Worm (Caenorhabditis elegans) whole organism, late embryonic: ENCODE data around the gene Y57G11B.3.

ENCODE experiments used
- C08G9.2 ChIP-seq: sonication (generic microtip); optimal IDR thresholded peaks from 2 replicates; lab custom pipeline; 2016; ENCODE audit warnings: mild to moderate bottlenecking, missing genetic modification characterization, moderate library complexity, missing compliant biosample characterization
- K02D7.2 ChIP-seq: sonication (generic microtip); optimal IDR thresholded peaks from 2 replicates; lab custom pipeline; 2017; ENCODE audit warnings: mild to moderate bottlenecking, missing genetic modification characterization, missing compliant biosample characterization
- T23F11.4 ChIP-seq: fragments of 200-800 bp; sonication (Bioruptor generic); optimal IDR thresholded peaks from 2 replicates; lab custom pipeline; 2018; ENCODE audit warnings: mild to moderate bottlenecking, missing genetic modification characterization, missing compliant biosample characterization
- ahr-1 ChIP-seq: sonication (generic microtip); optimal IDR thresholded peaks from 2 replicates; lab custom pipeline; 2016; ENCODE audit warnings: missing genetic modification characterization, missing compliant biosample characterization
- ama-1 ChIP-seq: fragments of 150-350 bp; optimal IDR thresholded peaks from 2 replicates; lab custom pipeline; 2014
- ceh-14 ChIP-seq: sonication (generic microtip); optimal IDR thresholded peaks from 2 replicates; lab custom pipeline; 2016; ENCODE audit warnings: missing genotype, missing genetic modification characterization, missing compliant biosample characterization
- ceh-18 ChIP-seq: sonication (generic microtip); optimal IDR thresholded peaks from 2 replicates; lab custom pipeline; 2016; ENCODE audit warnings: missing genetic modification characterization, missing compliant biosample characterization
- ceh-19 ChIP-seq: fragments of 200-800 bp; sonication (Bioruptor generic); optimal IDR thresholded peaks from 2 replicates; lab custom pipeline; 2018; ENCODE audit warnings: mild to moderate bottlenecking, missing genetic modification characterization, missing compliant biosample characterization
- ceh-2 ChIP-seq: sonication (generic microtip); optimal IDR thresholded peaks from 2 replicates; lab custom pipeline; 2016; ENCODE audit warnings: missing genotype, missing genetic modification characterization, missing compliant biosample characterization
- ceh-22 ChIP-seq: sonication (generic microtip); optimal IDR thresholded peaks from 2 replicates; lab custom pipeline; 2017; ENCODE audit warnings: missing biosample characterization, missing genetic modification characterization
- ceh-24 ChIP-seq: sonication (generic microtip); optimal IDR thresholded peaks from 2 replicates; lab custom pipeline; 2016; ENCODE audit warnings: mild to moderate bottlenecking, missing genetic modification characterization, missing compliant biosample characterization
- ceh-30 ChIP-seq: fragments of 150-350 bp; optimal IDR thresholded peaks from 2 replicates; lab custom pipeline; 2014; ENCODE audit warnings: missing biosample characterization, missing genetic modification characterization
- ceh-48 ChIP-seq: sonication (generic microtip); optimal IDR thresholded peaks from 2 replicates; lab custom pipeline; 2016; ENCODE audit warnings: missing genetic modification characterization, inconsistent platforms, missing compliant biosample characterization
- dmd-4 ChIP-seq: sonication (generic microtip); optimal IDR thresholded peaks from 2 replicates; lab custom pipeline; 2016; ENCODE audit warnings: borderline replicate concordance, missing genetic modification characterization, missing compliant biosample characterization
- elt-2 ChIP-seq: sonication (generic microtip); optimal IDR thresholded peaks from 2 replicates; lab custom pipeline; 2016; ENCODE audit warnings: missing genetic modification reagents, missing genetic modification characterization, missing compliant biosample characterization
- ets-4 ChIP-seq: sonication (generic microtip); optimal IDR thresholded peaks from 2 replicates; lab custom pipeline; 2016; ENCODE audit warnings: missing genetic modification characterization, missing compliant biosample characterization
- eyg-1 ChIP-seq: sonication (generic microtip); optimal IDR thresholded peaks from 2 replicates; lab custom pipeline; 2016; ENCODE audit warnings: missing genotype, missing genetic modification characterization, missing compliant biosample characterization
- fkh-10 ChIP-seq: fragments of 150-350 bp; optimal IDR thresholded peaks from 2 replicates; lab custom pipeline; 2014; ENCODE audit warnings: missing biosample characterization, missing genetic modification reagents, missing genetic modification characterization
- fkh-6 ChIP-seq: sonication (generic microtip); optimal IDR thresholded peaks from 2 replicates; lab custom pipeline; 2016; ENCODE audit warnings: missing genetic modification characterization, missing compliant biosample characterization
- gmeb-2 ChIP-seq: sonication (generic microtip); optimal IDR thresholded peaks from 2 replicates; lab custom pipeline; 2016; ENCODE audit warnings: missing genetic modification characterization, inconsistent platforms, missing compliant biosample characterization
- hlh-13 ChIP-seq: fragments of 200-800 bp; sonication (Bioruptor generic); optimal IDR thresholded peaks from 2 replicates; lab custom pipeline; 2018; ENCODE audit warnings: mild to moderate bottlenecking, missing genetic modification characterization, missing compliant biosample characterization
- hlh-15 ChIP-seq: sonication (generic microtip); optimal IDR thresholded peaks from 2 replicates; lab custom pipeline; 2016; ENCODE audit warnings: missing genetic modification characterization, missing compliant biosample characterization
- hlh-8 ChIP-seq: sonication (generic microtip); optimal IDR thresholded peaks from 2 replicates; lab custom pipeline; 2016; ENCODE audit warnings: missing genotype, missing genetic modification characterization, missing compliant biosample characterization
- lin-11 ChIP-seq: fragments of 200-800 bp; sonication (Bioruptor generic); optimal IDR thresholded peaks from 2 replicates; lab custom pipeline; 2018; ENCODE audit warnings: mild to moderate bottlenecking, missing genetic modification characterization, missing compliant biosample characterization
- madf-2 ChIP-seq: sonication (generic microtip); optimal IDR thresholded peaks from 2 replicates; lab custom pipeline; 2017; ENCODE audit warnings: missing genetic modification characterization, missing compliant biosample characterization
- mec-3 ChIP-seq: sonication (generic microtip); optimal IDR thresholded peaks from 2 replicates; lab custom pipeline; 2016; ENCODE audit warnings: borderline replicate concordance, missing genetic modification characterization, missing compliant biosample characterization
- nfya-1 ChIP-seq: sonication (generic microtip); optimal IDR thresholded peaks from 2 replicates; lab custom pipeline; 2017; ENCODE audit warnings: missing genetic modification characterization, mild to moderate bottlenecking, missing compliant biosample characterization, antibody characterized with exemption, moderate library complexity
- nhr-232 ChIP-seq: sonication (generic microtip); optimal IDR thresholded peaks from 2 replicates; lab custom pipeline; 2016; ENCODE audit warnings: missing genetic modification characterization, missing compliant biosample characterization
- npax-4 ChIP-seq: sonication (generic microtip); optimal IDR thresholded peaks from 2 replicates; lab custom pipeline; 2016; ENCODE audit warnings: missing genetic modification characterization, missing compliant biosample characterization
- pat-9 ChIP-seq: fragments of 200-800 bp; sonication (Bioruptor generic); optimal IDR thresholded peaks from 2 replicates; lab custom pipeline; 2018; ENCODE audit warnings: mild to moderate bottlenecking, missing genetic modification characterization, moderate library complexity, missing compliant biosample characterization
- pax-1 ChIP-seq: fragments of 150-350 bp; optimal IDR thresholded peaks from 2 replicates; lab custom pipeline; 2014; ENCODE audit warnings: missing biosample characterization, missing genetic modification characterization
- pha-2 ChIP-seq: sonication (generic microtip); optimal IDR thresholded peaks from 2 replicates; lab custom pipeline; 2017; ENCODE audit warnings: mild to moderate bottlenecking, missing genetic modification characterization, missing compliant biosample characterization
- pha-4 ChIP-seq: fragments of 150-350 bp; optimal IDR thresholded peaks from 2 replicates; lab custom pipeline; 2018; ENCODE audit warnings: missing biosample characterization, missing genetic modification reagents, missing genetic modification characterization
- pqm-1 ChIP-seq: sonication (generic microtip); optimal IDR thresholded peaks from 2 replicates; lab custom pipeline; 2016; ENCODE audit warnings: missing genetic modification characterization, missing compliant biosample characterization
- pros-1 ChIP-seq: fragments of 150-350 bp; optimal IDR thresholded peaks from 2 replicates; lab custom pipeline; 2014; ENCODE audit warnings: missing biosample characterization, missing genetic modification reagents, missing genetic modification characterization
- ref-2 ChIP-seq: sonication (generic microtip); optimal IDR thresholded peaks from 2 replicates; lab custom pipeline; 2016; ENCODE audit warnings: missing genetic modification characterization, missing compliant biosample characterization
- rnt-1 ChIP-seq: sonication (generic microtip); optimal IDR thresholded peaks from 2 replicates; lab custom pipeline; 2016; ENCODE audit warnings: missing genetic modification characterization, missing compliant biosample characterization
- sdc-2 ChIP-seq: sonication (generic microtip); optimal IDR thresholded peaks from 2 replicates; lab custom pipeline; 2016; ENCODE audit warnings: missing genotype, missing genetic modification characterization, missing compliant biosample characterization
- tbx-2 ChIP-seq: sonication (generic microtip); optimal IDR thresholded peaks from 2 replicates; lab custom pipeline; 2016; ENCODE audit warnings: missing genetic modification characterization, missing compliant biosample characterization
- tbx-7 ChIP-seq: sonication (generic microtip); optimal IDR thresholded peaks from 2 replicates; lab custom pipeline; 2016; ENCODE audit warnings: missing genotype, missing genetic modification characterization, missing compliant biosample characterization
- ttx-3 ChIP-seq: sonication (generic microtip); optimal IDR thresholded peaks from 2 replicates; lab custom pipeline; 2016; ENCODE audit warnings: missing genetic modification reagents, missing genetic modification characterization, missing compliant biosample characterization
- unc-3 ChIP-seq, 2 experiments: fragments of 200-800 bp in 1 of 2; sonication (Bioruptor generic) in 1 of 2; sonication (generic microtip) in 1 of 2; conservative IDR thresholded peaks in 1 of 2; optimal IDR thresholded peaks in 1 of 2; 2 replicates each; pipeline versions ENCODE4 v1.3.6 to Lab custom; 2016 to 2022; ENCODE audit warnings: missing compliant biosample characterization in 2 of 2, missing genetic modification characterization in 2 of 2, missing genetic modification reagents in 1 of 2
- unc-42 ChIP-seq: sonication (generic microtip); optimal IDR thresholded peaks from 2 replicates; lab custom pipeline; 2016; ENCODE audit warnings: missing genotype, missing genetic modification characterization, missing compliant biosample characterization
- unc-55 ChIP-seq: sonication (generic microtip); optimal IDR thresholded peaks from 2 replicates; lab custom pipeline; 2017; ENCODE audit warnings: missing biosample characterization, missing genetic modification reagents, missing genetic modification characterization
- unc-86 ChIP-seq: sonication (generic microtip); optimal IDR thresholded peaks from 2 replicates; lab custom pipeline; 2016; ENCODE audit warnings: missing genetic modification characterization, missing compliant biosample characterization
- zip-5 ChIP-seq: sonication (generic microtip); optimal IDR thresholded peaks from 2 replicates; lab custom pipeline; 2016; ENCODE audit warnings: missing genetic modification characterization, missing compliant biosample characterization
- ztf-16 ChIP-seq: sonication (generic microtip); optimal IDR thresholded peaks from 2 replicates; lab custom pipeline; 2017; ENCODE audit warnings: missing genetic modification characterization, missing compliant biosample characterization

The Y57G11B.3 gene

ce11 chrIV:14574282-14574869 lies at the start of gene Y57G11B.3, which contains the start of gene Y57G11B.5:
Gene Y57G11B.3, minus strand, starts transcription at chrIV:14574382.
Gene Y57G11B.5, plus strand, starts transcription at chrIV:14574819.
- TF ChIP-seq ama-1 (lab: Kevin White, UChicago) (no peak), fkh-6 (tag; lab: Kevin White, UChicago) (no peak), pha-4 (tag; lab: Kevin White, UChicago) (no peak), madf-2 (tag; lab: Kevin White, UChicago) (no peak), elt-2 (tag; lab: Kevin White, UChicago) (no peak), ahr-1 (tag; lab: Kevin White, UChicago) (no peak), unc-42 (no peak), unc-86 (tag; lab: Kevin White, UChicago) (no peak), ets-4 (tag; lab: Kevin White, UChicago) (no peak)

ce11 chrIV:14622109-14622508 lies 47.9 kb upstream of the Y57G11B.3 start:
- TF ChIP-seq npax-4 (tag; lab: Kevin White, UChicago) (no peak), ceh-18 (tag; lab: Kevin White, UChicago) (peak; percentile 10), unc-86 (tag; lab: Kevin White, UChicago) (no peak), mec-3 (no peak), fkh-10 (no peak), ttx-3 (tag; lab: Kevin White, UChicago) (no peak), ceh-2 (tag; lab: Kevin White, UChicago) (no peak), nhr-232 (tag; lab: Kevin White, UChicago) (no peak), ama-1 (lab: Kevin White, UChicago) (no peak), elt-2 (tag; lab: Kevin White, UChicago) (no peak), ref-2 (tag; lab: Kevin White, UChicago) (peak; percentile 14), pqm-1 (tag; lab: Kevin White, UChicago) (no peak), ztf-16 (tag; lab: Kevin White, UChicago) (no peak), dmd-4 (tag; lab: Kevin White, UChicago) (no peak), nfya-1 (tag; lab: Kevin White, UChicago) (peak; percentile 2), lin-11 (tag; lab: Kevin White, UChicago) (no peak), unc-42 (peak; percentile 12), pax-1 (tag; lab: Kevin White, UChicago) (no peak), K02D7.2 (tag; lab: Kevin White, UChicago) (no peak), ceh-19 (GFP tag; lab: Kevin White, UChicago) (no peak), unc-55 (no peak), pha-2 (tag; lab: Kevin White, UChicago) (no peak), pat-9 (tag; lab: Kevin White, UChicago) (no peak), ceh-14 (no peak)

- TF ChIP-seq hlh-13: no peak
- no peak for TF ChIP-seq ztf-16 (tag; lab: Kevin White, UChicago)
Measured at ce11 chrIV:14621117-14621516, 46.9 kb upstream of the Y57G11B.3 start.

ce11 chrIV:14620543-14620942 lies 46.4 kb upstream of the Y57G11B.3 start:
- TF ChIP-seq rnt-1: no peak
- no peak for TF ChIP-seq ceh-14
- TF ChIP-seq tbx-7 (tag; lab: Kevin White, UChicago): no peak
- TF ChIP-seq madf-2 (tag; lab: Kevin White, UChicago): no peak
- no peak for TF ChIP-seq ceh-22 (tag; lab: Kevin White, UChicago)
- no peak for TF ChIP-seq dmd-4 (tag; lab: Kevin White, UChicago)
- no peak for TF ChIP-seq unc-3 (GFP tag; conservative IDR thresholded peaks at IDR 0.05; lab: Robert Waterston, UW)
- no peak for TF ChIP-seq unc-3 (tag; optimal IDR thresholded peaks at IDR 0.05; lab: Kevin White, UChicago)
- no peak for TF ChIP-seq ref-2 (tag; lab: Kevin White, UChicago)
- TF ChIP-seq ceh-30 (tag; lab: Kevin White, UChicago): no peak
- TF ChIP-seq hlh-8: no peak
- no peak for TF ChIP-seq ceh-48
- no peak for TF ChIP-seq ttx-3 (tag; lab: Kevin White, UChicago)
- no peak for TF ChIP-seq pat-9 (tag; lab: Kevin White, UChicago)
- TF ChIP-seq nfya-1 (tag; lab: Kevin White, UChicago): peak; percentile 33
- TF ChIP-seq tbx-2 (tag; lab: Kevin White, UChicago): no peak
- no peak for TF ChIP-seq T23F11.4 (GFP tag; lab: Kevin White, UChicago)
- no peak for TF ChIP-seq ceh-24 (tag; lab: Kevin White, UChicago)
- no peak for TF ChIP-seq gmeb-2
- no peak for TF ChIP-seq hlh-15
- no peak for TF ChIP-seq C08G9.2 (tag; lab: Kevin White, UChicago)
- TF ChIP-seq eyg-1 (tag; lab: Kevin White, UChicago): no peak
- no peak for TF ChIP-seq zip-5 (tag; lab: Kevin White, UChicago)
- no peak for TF ChIP-seq pros-1 (tag; lab: Kevin White, UChicago)
- TF ChIP-seq sdc-2 (tag; lab: Kevin White, UChicago): no peak
